Worm (Caenorhabditis elegans): Measurements from ENCODE around the gene C05D9.3.

C05D9.3 gene

ce11 chrX:1072152-1072551, 39.6 kb upstream of the C05D9.3 start, which contains the start of gene lim-6:
lim-6 (plus strand) TSS chrX:1072452.
- TF ChIP-seq nhr-23 (tag; optimal IDR thresholded peaks at IDR 0.05) = no peak
- no peak for TF ChIP-seq sea-2 (GFP tag; optimal IDR thresholded peaks at IDR 0.05)
- no peak for TF ChIP-seq ztf-4 (tag; optimal IDR thresholded peaks at IDR 0.05)

- TF ChIP-seq lin-39 (tag; optimal IDR thresholded peaks at IDR 0.05) (peak; percentile 1), nhr-237 (tag; optimal IDR thresholded peaks at IDR 0.05) (no peak), jun-1 (tag; optimal IDR thresholded peaks at IDR 0.05) (no peak), daf-12 (tag; optimal IDR thresholded peaks at IDR 0.05) (no peak)
Observed at ce11 chrX:1080549-1080948, 31.2 kb upstream of the C05D9.3 start, which contains the start of gene pfn-3. pfn-3 (minus strand) TSS chrX:1080649.

- peak; percentile 28 for TF ChIP-seq lin-39 (tag; optimal IDR thresholded peaks at IDR 0.05)
- peak; percentile 44 for TF ChIP-seq nfya-1 (tag; optimal IDR thresholded peaks at IDR 0.05; ENCODE audit: insufficient read depth)
- TF ChIP-seq ceh-28 (tag; optimal IDR thresholded peaks at IDR 0.05) = peak; percentile 0
- TF ChIP-seq nhr-25 (tag; optimal IDR thresholded peaks at IDR 0.05) = no peak
Observed at ce11 chrX:1081927-1082326, 29.8 kb upstream of the C05D9.3 start.

- TF ChIP-seq hmg-11 (tag; optimal IDR thresholded peaks at IDR 0.05) = no peak
- TF ChIP-seq nhr-11 (tag; optimal IDR thresholded peaks at IDR 0.05) = no peak
- TF ChIP-seq ztf-11 (tag; optimal IDR thresholded peaks at IDR 0.05) = no peak
- no peak for TF ChIP-seq ZK546.5 (tag; optimal IDR thresholded peaks at IDR 0.05)
- no peak for TF ChIP-seq nfya-1 (tag; optimal IDR thresholded peaks at IDR 0.05; ENCODE audit: insufficient read depth)
- TF ChIP-seq nhr-43 (tag; optimal IDR thresholded peaks at IDR 0.05; ENCODE audit: poor library complexity, severe bottlenecking) = no peak
- no peak for TF ChIP-seq nhr-12 (tag; optimal IDR thresholded peaks at IDR 0.05)
- no peak for TF ChIP-seq aly-2 (tag; optimal IDR thresholded peaks at IDR 0.05)
- TF ChIP-seq elt-2 (tag; optimal IDR thresholded peaks at IDR 0.05) = no peak
- TF ChIP-seq mml-1 (tag; optimal IDR thresholded peaks at IDR 0.05) = no peak
- TF ChIP-seq nhr-76 (tag; optimal IDR thresholded peaks at IDR 0.05) = no peak
Observed at ce11 chrX:1085000-1085399, 26.7 kb upstream of the C05D9.3 start.

- TF ChIP-seq ztf-11 (tag; optimal IDR thresholded peaks at IDR 0.05) (no peak), nhr-25 (tag; optimal IDR thresholded peaks at IDR 0.05) (peak; percentile 64), elt-1 (tag; optimal IDR thresholded peaks at IDR 0.05) (peak; percentile 12), egl-5 (tag; optimal IDR thresholded peaks at IDR 0.05) (peak; percentile 26), nfya-1 (tag; optimal IDR thresholded peaks at IDR 0.05; ENCODE audit: insufficient read depth) (peak; percentile 12)
Observed at ce11 chrX:1086406-1086897, 25.3 kb upstream of the C05D9.3 start.

- TF ChIP-seq ceh-16 (tag; optimal IDR thresholded peaks at IDR 0.05) (no peak), nhr-237 (tag; optimal IDR thresholded peaks at IDR 0.05) (no peak), ceh-28 (tag; optimal IDR thresholded peaks at IDR 0.05) (no peak), ceh-82 (tag; optimal IDR thresholded peaks at IDR 0.05) (no peak), fkh-10 (GFP tag; optimal IDR thresholded peaks at IDR 0.05) (no peak), nhr-76 (tag; optimal IDR thresholded peaks at IDR 0.05) (no peak), fos-1 (tag; optimal IDR thresholded peaks at IDR 0.05) (no peak), daf-12 (tag; optimal IDR thresholded peaks at IDR 0.05) (no peak), ztf-11 (tag; optimal IDR thresholded peaks at IDR 0.05) (no peak), jun-1 (tag; optimal IDR thresholded peaks at IDR 0.05) (no peak), egl-5 (tag; optimal IDR thresholded peaks at IDR 0.05) (no peak), egl-27 (tag; optimal IDR thresholded peaks at IDR 0.05) (no peak), R02D3.7 (tag; optimal IDR thresholded peaks at IDR 0.05) (no peak), eor-1 (tag; optimal IDR thresholded peaks at IDR 0.05) (no peak), hmg-11 (tag; optimal IDR thresholded peaks at IDR 0.05) (no peak), ZK546.5 (tag; optimal IDR thresholded peaks at IDR 0.05) (no peak), nhr-11 (tag; optimal IDR thresholded peaks at IDR 0.05) (no peak), ztf-4 (tag; optimal IDR thresholded peaks at IDR 0.05) (no peak), nfya-1 (tag; optimal IDR thresholded peaks at IDR 0.05; ENCODE audit: insufficient read depth) (no peak)
Observed at ce11 chrX:1088048-1088447, 23.7 kb upstream of the C05D9.3 start, which contains the start of gene rei-2. rei-2 (minus strand) TSS chrX:1088148.

- no peak for TF ChIP-seq nfya-1 (tag; optimal IDR thresholded peaks at IDR 0.05; ENCODE audit: insufficient read depth)
- no peak for TF ChIP-seq aly-2 (tag; optimal IDR thresholded peaks at IDR 0.05)
- no peak for TF ChIP-seq nhr-76 (tag; optimal IDR thresholded peaks at IDR 0.05)
- no peak for TF ChIP-seq eor-1 (tag; optimal IDR thresholded peaks at IDR 0.05)
- no peak for TF ChIP-seq nhr-11 (tag; optimal IDR thresholded peaks at IDR 0.05)
- TF ChIP-seq fkh-2 (tag; optimal IDR thresholded peaks at IDR 0.05) = no peak
- TF ChIP-seq elt-3 (tag; optimal IDR thresholded peaks at IDR 0.05) = no peak
Observed at ce11 chrX:1089133-1089532, 22.6 kb upstream of the C05D9.3 start.
